Worm (Caenorhabditis elegans): ENCODE data around the gene K09G1.1.

K09G1.1 gene

DNA sequence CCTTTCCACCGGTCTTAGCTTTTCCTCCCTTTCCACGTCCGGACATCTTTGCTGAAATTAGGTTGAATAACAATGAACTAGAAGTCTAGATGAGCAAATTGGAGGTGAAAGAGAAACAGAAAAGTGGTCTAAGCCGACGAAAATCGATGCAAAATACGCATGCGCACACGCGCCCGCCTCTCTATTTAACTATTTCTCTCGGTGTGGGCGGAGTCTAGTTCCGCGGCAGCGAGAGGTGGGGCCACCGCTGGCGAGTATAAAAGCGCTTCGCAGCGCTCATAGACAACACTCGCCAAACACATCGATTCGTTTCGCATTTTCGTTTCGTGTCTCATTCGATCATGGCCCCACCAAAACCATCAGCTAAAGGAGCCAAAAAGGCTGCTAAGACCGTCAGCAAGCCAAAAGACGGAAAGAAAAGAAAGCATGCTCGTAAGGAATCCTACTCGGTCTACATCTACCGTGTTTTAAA is 38.1 kb upstream of the K09G1.1 start, which contains the start of the genes his-35 and his-41 (continued):
- TF ChIP-seq F52B5.7 (tag; optimal IDR thresholded peaks at IDR 0.05) (peak; percentile 7), dox-1 (GFP tag; IDR thresholded peaks at IDR 0.05) (peak; percentile 61), ceh-58 (GFP tag; IDR thresholded peaks at IDR 0.05) (no peak), ztf-18 (tag; optimal IDR thresholded peaks at IDR 0.05) (no peak), tbp1 (GFP tag; optimal IDR thresholded peaks at IDR 0.05) (peak; percentile 27), Y53F4B.3 (GFP tag; IDR thresholded peaks at IDR 0.05) (no peak), zfh-2 (GFP tag; conservative IDR thresholded peaks at IDR 0.05) (peak; percentile 75), nhr-27 (tag; optimal IDR thresholded peaks at IDR 0.05) (no peak), F39B2.1 (GFP tag; IDR thresholded peaks at IDR 0.05) (peak; percentile 12; the same call in 1 of the 2 replicates), bed-2 (GFP tag; IDR thresholded peaks at IDR 0.05) (no peak)

DNA sequence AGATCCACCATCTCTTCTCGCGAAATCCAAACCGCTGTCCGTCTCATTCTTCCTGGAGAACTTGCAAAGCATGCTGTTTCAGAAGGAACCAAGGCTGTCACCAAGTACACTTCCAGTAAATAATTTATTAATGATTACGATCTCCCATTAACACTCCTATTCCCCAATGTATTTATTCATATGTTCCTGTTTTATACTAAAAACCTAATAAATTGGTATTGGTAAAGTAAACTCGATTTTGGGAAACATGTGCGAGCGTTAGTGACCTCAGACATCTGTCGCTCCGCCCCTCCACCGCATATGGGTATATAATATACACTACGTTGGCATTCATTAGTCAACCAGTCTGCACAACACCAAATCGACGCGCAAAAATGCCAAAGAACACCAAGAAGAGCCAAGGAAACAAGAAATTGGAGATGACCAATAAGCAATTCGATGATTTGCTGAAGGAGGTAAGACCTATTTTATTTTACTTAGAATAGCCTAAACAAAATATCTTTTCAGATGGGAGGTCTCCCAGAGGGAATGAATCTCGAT is 37.2 kb upstream of the K09G1.1 start, which contains the start of gene C50F4.6:
TSS of gene C50F4.6 (plus strand) at position 51 of the 540 bp plus-strand sequence.
- TF ChIP-seq lin-26 (GFP tag; IDR thresholded peaks at IDR 0.05) (0 out of 2 replicates have a peak, but pooled peaks have one; percentile 21), dox-1 (GFP tag; IDR thresholded peaks at IDR 0.05) (no peak), dpff-1 (tag; optimal IDR thresholded peaks at IDR 0.05) (no peak), ets-4 (GFP tag; optimal IDR thresholded peaks at IDR 0.05) (no peak), sea-2 (GFP tag; IDR thresholded peaks at IDR 0.05) (no peak), B0019.2 (GFP tag; conservative IDR thresholded peaks at IDR 0.05) (no peak), ztf-28 (GFP tag; IDR thresholded peaks at IDR 0.05) (no peak), repo-1 (tag; optimal IDR thresholded peaks at IDR 0.05) (peak; percentile 20), F49E8.2 (tag; optimal IDR thresholded peaks at IDR 0.05; ENCODE audit: insufficient read depth) (no peak), nfya-1 (tag; optimal IDR thresholded peaks at IDR 0.05; ENCODE audit: borderline replicate concordance, insufficient read depth) (no peak), attf-3 (GFP tag; conservative IDR thresholded peaks at IDR 0.05) (no peak), ceh-91 (GFP tag; IDR thresholded peaks at IDR 0.05) (no peak)

DNA sequence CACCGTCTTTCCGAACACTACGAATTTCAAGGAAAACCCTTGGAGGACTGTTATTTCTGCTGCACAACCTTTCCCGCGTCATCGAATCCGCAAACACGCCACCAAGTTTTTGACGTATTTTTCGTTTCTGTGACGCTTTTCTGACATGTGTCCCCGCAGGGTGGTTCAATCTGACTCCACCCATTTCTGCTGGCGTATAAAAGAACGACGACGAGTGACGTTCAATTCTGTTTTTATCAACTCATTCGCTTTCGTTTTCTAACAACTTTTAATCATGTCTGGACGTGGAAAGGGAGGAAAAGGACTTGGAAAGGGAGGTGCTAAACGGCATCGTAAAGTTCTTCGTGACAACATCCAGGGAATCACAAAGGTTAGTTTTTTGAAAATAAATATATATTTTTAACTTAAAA is 36.5 kb upstream of the K09G1.1 start, which contains the start of gene his-37:
TSS of gene his-37 (plus strand) at position 246 of the 410 bp plus-strand sequence.
- TF ChIP-seq F49E8.2 (tag; optimal IDR thresholded peaks at IDR 0.05; ENCODE audit: insufficient read depth), result no peak
- TF ChIP-seq F33H1.4 (GFP tag; IDR thresholded peaks at IDR 0.05), result peak; percentile 55
- no peak for TF ChIP-seq nfya-1 (tag; optimal IDR thresholded peaks at IDR 0.05; ENCODE audit: borderline replicate concordance, insufficient read depth)
- TF ChIP-seq lin-35 (GFP tag; optimal IDR thresholded peaks at IDR 0.05), result peak in 2 of 3 experiments; percentile 71 to 95
- TF ChIP-seq fkh-3 (tag; optimal IDR thresholded peaks at IDR 0.05), result no peak
- no peak for TF ChIP-seq sptf-2 (GFP tag; optimal IDR thresholded peaks at IDR 0.05)
- TF ChIP-seq ztf-28 (GFP tag; IDR thresholded peaks at IDR 0.05), result 0 out of 2 replicates have a peak, but pooled peaks have one; percentile 45
- TF ChIP-seq nhr-27 (tag; optimal IDR thresholded peaks at IDR 0.05), result no peak
- peak; percentile 85 for TF ChIP-seq gei-17 (GFP tag; optimal IDR thresholded peaks at IDR 0.05)
- peak; percentile 76 for TF ChIP-seq ceh-100 (GFP tag; IDR thresholded peaks at IDR 0.05)
- TF ChIP-seq hlh-26 (GFP tag; conservative IDR thresholded peaks at IDR 0.05), result no peak
- TF ChIP-seq dpff-1 (tag; optimal IDR thresholded peaks at IDR 0.05), result no peak
- TF ChIP-seq Y79H2A.3 (GFP tag; conservative IDR thresholded peaks at IDR 0.05), result no peak
- TF ChIP-seq F57C9.4 (tag; optimal IDR thresholded peaks at IDR 0.05), result peak; percentile 64
- TF ChIP-seq cebp-2 (GFP tag; IDR thresholded peaks at IDR 0.05), result peak; percentile 88; the same call in 1 of the 2 replicates
- TF ChIP-seq madf-10 (tag; optimal IDR thresholded peaks at IDR 0.05), result peak; percentile 95
- no peak for TF ChIP-seq ceh-58 (GFP tag; IDR thresholded peaks at IDR 0.05)
- TF ChIP-seq nhr-80 (tag; optimal IDR thresholded peaks at IDR 0.05), result peak; percentile 99
- no peak for TF ChIP-seq F57A8.1 (GFP tag; optimal IDR thresholded peaks at IDR 0.05)
- 0 out of 2 replicates have a peak, but pooled peaks have one; percentile 43 for TF ChIP-seq ztf-25 (GFP tag; IDR thresholded peaks at IDR 0.05)
- peak; percentile 72 for TF ChIP-seq attf-3 (GFP tag; conservative IDR thresholded peaks at IDR 0.05)
- peak; percentile 97 for TF ChIP-seq nfyb-1 (GFP tag; IDR thresholded peaks at IDR 0.05)
- peak; percentile 93 for TF ChIP-seq mcd-1 (GFP tag; IDR thresholded peaks at IDR 0.05)
- 0 out of 2 replicates have a peak, but pooled peaks have one; percentile 48 for TF ChIP-seq Y95B8A.8 (GFP tag; IDR thresholded peaks at IDR 0.05)
- peak; percentile 96 for TF ChIP-seq egl-18 (GFP tag; IDR thresholded peaks at IDR 0.05)
- no peak for TF ChIP-seq mel-28 (tag; optimal IDR thresholded peaks at IDR 0.05; ENCODE audit: borderline replicate concordance)
- TF ChIP-seq F52B5.7 (tag; optimal IDR thresholded peaks at IDR 0.05), result no peak
- peak; percentile 97 for TF ChIP-seq tlf-1 (GFP tag; optimal IDR thresholded peaks at IDR 0.05)
- peak; percentile 96 for TF ChIP-seq C06A6.2 (GFP tag; conservative IDR thresholded peaks at IDR 0.05)
- TF ChIP-seq madf-6 (GFP tag; IDR thresholded peaks at IDR 0.05), result peak; percentile 33; the same call in 1 of the 2 replicates

Measured in whole organism, young adult.